Worm (Caenorhabditis elegans) whole organism, midembryonic: ENCODE measurements around the gene ZK856.6.

Experiments
- T22C8.4 ChIP-seq: fragments of 200-800 bp; sonication (Bioruptor generic); IDR thresholded peaks from 2 replicates; pipeline ENCODE4 v1.3.6; 2022; ENCODE audit warnings: missing genetic modification characterization, missing compliant biosample characterization
- cog-1 ChIP-seq: sonication (generic microtip); optimal IDR thresholded peaks from 2 replicates; lab custom pipeline; 2016; ENCODE audit warnings: missing genetic modification characterization, missing compliant biosample characterization
- flt-1 ChIP-seq: fragments of 200-800 bp; sonication (Bioruptor generic); IDR thresholded peaks from 2 replicates; pipeline ENCODE4 v1.3.6; 2022; ENCODE audit warnings: missing genetic modification characterization, missing compliant biosample characterization
- klf-2 ChIP-seq: fragments of 200-800 bp; sonication (Bioruptor generic); conservative IDR thresholded peaks from 2 replicates; pipeline ENCODE4 v1.3.6; 2022; ENCODE audit warnings: missing genetic modification reagents, missing genetic modification characterization, missing compliant biosample characterization
- med-1 ChIP-seq: sonication (generic microtip); optimal IDR thresholded peaks from 2 replicates; lab custom pipeline; 2017; ENCODE audit warnings: missing genetic modification characterization, mild to moderate bottlenecking, missing compliant biosample characterization, antibody characterized with exemption, missing genetic modification reagents; ENCODE audit not compliant: insufficient read depth
- ref-1 ChIP-seq: fragments of 200-800 bp; sonication (Bioruptor generic); conservative IDR thresholded peaks from 2 replicates; pipeline ENCODE4 v1.3.6; 2022; ENCODE audit warnings: missing genetic modification reagents, missing genetic modification characterization, missing compliant biosample characterization
- tab-1 ChIP-seq: fragments of 200-800 bp; sonication (Bioruptor generic); IDR thresholded peaks from 2 replicates; pipeline ENCODE4 v1.3.6; 2022; ENCODE audit warnings: missing genetic modification characterization, missing compliant biosample characterization
- ztf-23 ChIP-seq: fragments of 200-800 bp; sonication (Bioruptor generic); IDR thresholded peaks from 2 replicates; pipeline ENCODE4 v1.3.6; 2022; ENCODE audit warnings: missing genetic modification reagents, missing genetic modification characterization, missing compliant biosample characterization
- ztf-29 ChIP-seq: fragments of 200-800 bp; sonication (Bioruptor generic); IDR thresholded peaks from 2 replicates; pipeline ENCODE4 v1.3.6; 2022; ENCODE audit warnings: missing genetic modification reagents, missing genetic modification characterization, missing compliant biosample characterization

ZK856.6 gene

DNA sequence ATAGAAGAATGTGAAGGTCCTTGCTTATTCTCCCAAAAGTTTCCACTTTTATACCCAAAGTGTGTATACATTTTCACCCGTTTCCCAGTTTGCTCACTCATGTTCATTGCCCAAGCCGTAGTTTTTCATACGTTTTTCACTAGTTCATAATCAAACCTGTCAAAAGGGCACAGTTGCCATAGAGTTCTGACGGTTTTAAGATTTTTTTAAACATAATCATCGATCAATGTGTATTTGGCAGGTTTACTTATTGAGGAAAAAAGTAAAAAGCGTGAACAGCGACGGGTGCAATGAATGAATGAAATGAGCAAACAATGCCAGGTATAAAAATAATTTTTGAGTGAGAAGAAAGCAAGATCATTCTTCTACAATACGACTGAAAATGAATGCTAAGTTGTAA, 22.8 kb downstream of the ZK856.6 start, which contains the start of the genes fipr-5 and fipr-9:
TSS of gene fipr-5 (minus strand) at position 101 of the 400 bp plus-strand sequence.
TSS of gene fipr-9 (plus strand) at position 346 of the 400 bp plus-strand sequence.
- TF ChIP-seq flt-1 (GFP tag; lab: Robert Waterston, UW) = no peak
- TF ChIP-seq ztf-29 (GFP tag; lab: Robert Waterston, UW) = no peak
- no peak for TF ChIP-seq T22C8.4 (GFP tag; lab: Robert Waterston, UW)
- TF ChIP-seq tab-1 (GFP tag; lab: Robert Waterston, UW) = no peak
- no peak for TF ChIP-seq med-1 (GFP tag; lab: Kevin White, UChicago)
- no peak for TF ChIP-seq klf-2 (GFP tag; lab: Robert Waterston, UW)
- no peak for TF ChIP-seq cog-1 (tag; lab: Kevin White, UChicago)
- TF ChIP-seq ztf-23 (GFP tag; lab: Robert Waterston, UW) = no peak
- no peak for TF ChIP-seq ref-1 (GFP tag; lab: Robert Waterston, UW)

DNA sequence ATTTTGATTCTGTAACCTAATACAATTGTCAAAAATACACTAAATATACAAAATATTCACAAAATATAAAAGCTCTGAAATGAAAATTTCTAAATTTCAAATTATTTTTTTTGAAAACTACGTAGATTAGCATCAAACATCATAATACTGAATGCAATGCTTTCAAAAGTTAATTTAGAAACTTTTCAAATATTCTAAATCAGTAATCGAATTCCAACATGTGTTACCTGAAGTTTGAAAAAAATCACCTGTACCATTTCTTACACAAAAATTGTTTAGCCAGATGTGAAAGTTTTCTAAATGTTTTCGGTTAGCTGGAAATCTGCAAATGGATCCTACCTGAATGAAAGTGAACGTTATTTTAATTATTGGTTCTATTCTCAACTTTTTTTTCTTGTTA, 23.5 kb downstream of the ZK856.6 start, which contains the start of gene C12D8.20:
TSS of gene C12D8.20 (plus strand) at position 301 of the 400 bp plus-strand sequence.
- TF ChIP-seq tab-1 (GFP tag; lab: Robert Waterston, UW) = no peak
- no peak for TF ChIP-seq med-1 (GFP tag; lab: Kevin White, UChicago)
- TF ChIP-seq ztf-23 (GFP tag; lab: Robert Waterston, UW) = no peak
- TF ChIP-seq flt-1 (GFP tag; lab: Robert Waterston, UW) = no peak
- no peak for TF ChIP-seq T22C8.4 (GFP tag; lab: Robert Waterston, UW)
- no peak for TF ChIP-seq cog-1 (tag; lab: Kevin White, UChicago)
- no peak for TF ChIP-seq klf-2 (GFP tag; lab: Robert Waterston, UW)
- no peak for TF ChIP-seq ref-1 (GFP tag; lab: Robert Waterston, UW)
- no peak for TF ChIP-seq ztf-29 (GFP tag; lab: Robert Waterston, UW)

DNA sequence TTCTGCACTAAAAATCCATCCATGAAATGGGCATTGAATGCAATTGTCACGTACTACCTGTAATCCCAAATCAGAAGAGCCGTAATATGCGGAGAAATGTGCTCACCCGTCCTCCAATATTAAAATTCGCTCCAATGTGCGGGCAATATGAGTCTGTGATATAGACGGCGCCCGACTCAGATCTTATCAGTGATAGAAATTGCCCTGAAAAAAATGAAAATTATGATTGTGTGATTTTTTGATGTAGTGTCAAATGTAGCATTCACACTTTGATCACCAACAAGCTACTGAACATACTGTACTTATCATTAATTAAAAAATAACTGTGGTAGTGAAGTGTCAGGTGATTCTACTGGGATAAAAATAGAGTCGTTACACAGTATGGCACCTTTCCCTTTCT, 26.1 kb downstream of the ZK856.6 start:
- TF ChIP-seq T22C8.4 (GFP tag; lab: Robert Waterston, UW) = no peak
- TF ChIP-seq flt-1 (GFP tag; lab: Robert Waterston, UW) = no peak
- TF ChIP-seq klf-2 (GFP tag; lab: Robert Waterston, UW) = no peak
- TF ChIP-seq ztf-23 (GFP tag; lab: Robert Waterston, UW) = no peak
- TF ChIP-seq med-1 (GFP tag; lab: Kevin White, UChicago) = no peak
- no peak for TF ChIP-seq ztf-29 (GFP tag; lab: Robert Waterston, UW)
- no peak for TF ChIP-seq tab-1 (GFP tag; lab: Robert Waterston, UW)
- no peak for TF ChIP-seq cog-1 (tag; lab: Kevin White, UChicago)

ce11 chrV:10225610-10226009, 27.1 kb downstream of the ZK856.6 start, which contains the start of gene daf-36:
daf-36 (minus strand) TSS chrV:10225710.
- TF ChIP-seq med-1 (GFP tag; lab: Kevin White, UChicago) (no peak), T22C8.4 (GFP tag; lab: Robert Waterston, UW) (no peak), flt-1 (GFP tag; lab: Robert Waterston, UW) (no peak), ztf-23 (GFP tag; lab: Robert Waterston, UW) (no peak), klf-2 (GFP tag; lab: Robert Waterston, UW) (no peak)

- TF ChIP-seq ref-1 (GFP tag; lab: Robert Waterston, UW) (no peak), T22C8.4 (GFP tag; lab: Robert Waterston, UW) (no peak), klf-2 (GFP tag; lab: Robert Waterston, UW) (no peak), tab-1 (GFP tag; lab: Robert Waterston, UW) (no peak), ztf-23 (GFP tag; lab: Robert Waterston, UW) (no peak)
Measured at ce11 chrV:10227333-10227732, 28.8 kb downstream of the ZK856.6 start, which contains the start of gene ttr-19. ttr-19 (minus strand) TSS chrV:10227433.

ce11 chrV:10228360-10228759, 29.9 kb downstream of the ZK856.6 start, which contains the start of gene fipr-4:
fipr-4 (minus strand) TSS chrV:10228460.
- TF ChIP-seq klf-2 (GFP tag; lab: Robert Waterston, UW) = no peak
- no peak for TF ChIP-seq cog-1 (tag; lab: Kevin White, UChicago)
- no peak for TF ChIP-seq T22C8.4 (GFP tag; lab: Robert Waterston, UW)
- TF ChIP-seq ref-1 (GFP tag; lab: Robert Waterston, UW) = no peak
- no peak for TF ChIP-seq flt-1 (GFP tag; lab: Robert Waterston, UW)
- TF ChIP-seq ztf-23 (GFP tag; lab: Robert Waterston, UW) = no peak
- TF ChIP-seq ztf-29 (GFP tag; lab: Robert Waterston, UW) = no peak
- no peak for TF ChIP-seq tab-1 (GFP tag; lab: Robert Waterston, UW)
- TF ChIP-seq med-1 (GFP tag; lab: Kevin White, UChicago) = no peak

DNA sequence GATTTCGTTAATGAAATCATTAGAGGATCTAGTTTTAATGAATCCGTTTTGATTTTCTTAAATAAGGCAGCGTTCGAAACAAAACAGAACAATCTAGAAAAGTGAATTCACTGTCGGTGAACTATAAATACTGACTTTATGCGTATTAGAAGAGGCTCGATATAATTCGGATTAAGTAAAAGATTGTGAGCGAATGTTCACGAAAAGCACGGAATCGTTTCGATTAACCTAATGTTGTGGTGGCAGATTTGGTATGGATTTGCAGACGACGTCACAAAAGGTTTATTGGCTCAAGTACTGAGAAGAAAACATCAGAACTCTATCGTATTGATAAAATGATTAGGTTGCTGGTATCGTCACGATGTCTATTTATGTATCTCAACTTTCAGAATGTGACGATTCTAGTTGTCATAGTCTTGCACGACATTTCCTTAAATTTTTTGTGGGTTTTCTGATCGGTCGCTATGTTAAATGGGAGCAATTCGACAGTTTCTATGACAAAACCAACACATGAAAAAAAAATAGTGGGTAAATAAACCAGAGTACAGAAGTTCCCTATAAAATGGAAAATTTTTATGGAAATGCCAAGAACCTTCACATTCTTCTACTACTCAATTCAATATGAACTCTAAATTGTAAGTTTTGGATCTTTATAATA, 30.9 kb downstream of the ZK856.6 start, which contains the start of the genes pyt-1 and fipr-7:
TSS of gene pyt-1 (minus strand) at position 101 of the 658 bp plus-strand sequence.
TSS of gene fipr-7 (plus strand) at position 608 of the 658 bp plus-strand sequence.
- TF ChIP-seq cog-1 (tag; lab: Kevin White, UChicago) (no peak), ztf-29 (GFP tag; lab: Robert Waterston, UW) (no peak), tab-1 (GFP tag; lab: Robert Waterston, UW) (no peak), klf-2 (GFP tag; lab: Robert Waterston, UW) (no peak), med-1 (GFP tag; lab: Kevin White, UChicago) (no peak), ztf-23 (GFP tag; lab: Robert Waterston, UW) (no peak), T22C8.4 (GFP tag; lab: Robert Waterston, UW) (no peak), flt-1 (GFP tag; lab: Robert Waterston, UW) (no peak)

- no peak for TF ChIP-seq cog-1 (tag; lab: Kevin White, UChicago)
- TF ChIP-seq flt-1 (GFP tag; lab: Robert Waterston, UW) = no peak
- TF ChIP-seq tab-1 (GFP tag; lab: Robert Waterston, UW) = no peak
- no peak for TF ChIP-seq T22C8.4 (GFP tag; lab: Robert Waterston, UW)
- no peak for TF ChIP-seq ztf-23 (GFP tag; lab: Robert Waterston, UW)
- no peak for TF ChIP-seq ztf-29 (GFP tag; lab: Robert Waterston, UW)
- TF ChIP-seq klf-2 (GFP tag; lab: Robert Waterston, UW) = no peak
- TF ChIP-seq med-1 (GFP tag; lab: Kevin White, UChicago) = no peak
- no peak for TF ChIP-seq ref-1 (GFP tag; lab: Robert Waterston, UW)
Measured at ce11 chrV:10230932-10231331, 32.4 kb downstream of the ZK856.6 start, which contains the start of gene fipr-6. fipr-6 (plus strand) TSS chrV:10231232.
